Worm (Caenorhabditis elegans) whole organism, L1 larva: ENCODE data around the gene C07A12.7.

Experiments used
- C16A3.4 ChIP-seq: fragments of 150-350 bp; optimal IDR thresholded peaks from 2 replicates; lab custom pipeline; 2014; ENCODE audit warnings: missing biosample characterization, missing genetic modification characterization
- F16B12.6 ChIP-seq: fragments of 150-350 bp; optimal IDR thresholded peaks from 2 replicates; lab custom pipeline; 2014; ENCODE audit warnings: missing biosample characterization, missing genetic modification characterization
- Y116A8C.19 ChIP-seq: sonication (generic microtip); optimal IDR thresholded peaks from 2 replicates; lab custom pipeline; 2016; ENCODE audit warnings: missing compliant biosample characterization, missing genetic modification characterization, borderline replicate concordance
- aha-1 ChIP-seq: fragments of 150-350 bp; optimal IDR thresholded peaks from 2 replicates; lab custom pipeline; 2014; ENCODE audit warnings: missing biosample characterization, missing genetic modification characterization
- blmp-1 ChIP-seq: fragments of 150-350 bp; optimal IDR thresholded peaks from 2 replicates; lab custom pipeline; 2014; ENCODE audit warnings: missing biosample characterization, missing genetic modification characterization
- ceh-63 ChIP-seq: fragments of 200-800 bp; sonication (Bioruptor generic); optimal IDR thresholded peaks from 2 replicates; lab custom pipeline; 2018; ENCODE audit warnings: mild to moderate bottlenecking, missing genetic modification characterization, missing compliant biosample characterization
- ceh-8 ChIP-seq: fragments of 200-800 bp; sonication (Bioruptor generic); optimal IDR thresholded peaks from 2 replicates; lab custom pipeline; 2018; ENCODE audit warnings: mild to moderate bottlenecking, missing genetic modification characterization, moderate library complexity, missing compliant biosample characterization
- ceh-82 ChIP-seq, 3 experiments: fragments of 150-350 bp in 1 of 3; sonication (generic microtip) in 2 of 3; optimal IDR thresholded peaks; 2 replicates each; lab custom pipeline; 2014 to 2017; ENCODE audit warnings: missing biosample characterization in 3 of 3, missing genetic modification characterization in 3 of 3
- ceh-88 ChIP-seq: fragments of 200-800 bp; sonication (Bioruptor generic); IDR thresholded peaks from 2 replicates; pipeline ENCODE4 v1.3.6; 2022; ENCODE audit warnings: missing genetic modification characterization, missing compliant biosample characterization
- ceh-90 ChIP-seq: sonication (generic microtip); optimal IDR thresholded peaks from 2 replicates; lab custom pipeline; 2016; ENCODE audit warnings: missing genetic modification characterization, missing compliant biosample characterization
- efl-1 ChIP-seq, 4 experiments: fragments of 150-350 bp; optimal IDR thresholded peaks in 3 of 4; peaks in 1 of 4; 1 replicate in 1 of 4; 2 replicates in 3 of 4; lab custom pipeline; 2014; ENCODE audit warnings: missing biosample characterization in 2 of 4, missing genetic modification characterization in 2 of 4, missing genetic modification reagents in 2 of 4
- elt-2 ChIP-seq: sonication (generic microtip); optimal IDR thresholded peaks from 2 replicates; lab custom pipeline; 2016; ENCODE audit warnings: missing genetic modification characterization, mild to moderate bottlenecking, inconsistent platforms, missing compliant biosample characterization, missing genetic modification reagents
- fkh-8 ChIP-seq: sonication (generic microtip); optimal IDR thresholded peaks from 2 replicates; lab custom pipeline; 2016; ENCODE audit warnings: mild to moderate bottlenecking, missing genetic modification characterization, missing compliant biosample characterization
- fos-1 ChIP-seq: fragments of 150-350 bp; optimal IDR thresholded peaks from 2 replicates; lab custom pipeline; 2014; ENCODE audit warnings: missing biosample characterization, missing genetic modification characterization
- hlh-17 ChIP-seq: fragments of 200-800 bp; sonication (Bioruptor generic); optimal IDR thresholded peaks from 2 replicates; lab custom pipeline; 2018; ENCODE audit warnings: missing genetic modification characterization, mild to moderate bottlenecking, missing compliant biosample characterization, moderate library complexity, borderline replicate concordance
- hlh-4 ChIP-seq: sonication (generic microtip); optimal IDR thresholded peaks from 2 replicates; lab custom pipeline; 2016; ENCODE audit warnings: mild to moderate bottlenecking, missing genetic modification characterization, missing compliant biosample characterization
- hpl-2 ChIP-seq: fragments of 150-350 bp; optimal IDR thresholded peaks from 2 replicates; lab custom pipeline; 2014; ENCODE audit warnings: missing biosample characterization, missing genetic modification reagents, missing genetic modification characterization
- isw-1 ChIP-seq: fragments of 200-800 bp; sonication (Bioruptor generic); IDR thresholded peaks from 2 replicates; pipeline ENCODE4 v1.3.6; 2022; ENCODE audit warnings: missing genetic modification characterization, missing compliant biosample characterization
- lin-13 ChIP-seq: fragments of 150-350 bp; optimal IDR thresholded peaks from 2 replicates; lab custom pipeline; 2014; ENCODE audit warnings: missing biosample characterization, missing genetic modification reagents, missing genetic modification characterization
- lin-14 ChIP-seq: fragments of 200-800 bp; sonication (Bioruptor generic); optimal IDR thresholded peaks from 2 replicates; lab custom pipeline; 2018; ENCODE audit warnings: mild to moderate bottlenecking, missing genetic modification characterization, moderate library complexity, missing compliant biosample characterization
- lin-15B ChIP-seq: fragments of 150-350 bp; sonication (generic microtip); optimal IDR thresholded peaks from 3 replicates; lab custom pipeline; 2014; ENCODE audit warnings: missing biosample characterization, missing genetic modification characterization
- lin-39 ChIP-seq: fragments of 150-350 bp; optimal IDR thresholded peaks from 2 replicates; lab custom pipeline; 2014; ENCODE audit warnings: missing biosample characterization, missing genetic modification reagents, missing genetic modification characterization
- mab-9 ChIP-seq: fragments of 200-800 bp; sonication (Bioruptor generic); IDR thresholded peaks from 2 replicates; pipeline ENCODE4 v1.3.6; 2022; ENCODE audit warnings: missing genetic modification reagents, missing genetic modification characterization, missing compliant biosample characterization
- mdl-1 ChIP-seq, 2 experiments: fragments of 150-350 bp; optimal IDR thresholded peaks; 2 replicates each; lab custom pipeline; 2014 to 2017; ENCODE audit warnings: missing biosample characterization in 2 of 2, missing genetic modification characterization in 2 of 2, inconsistent platforms in 1 of 2
- mep-1 ChIP-seq: fragments of 150-350 bp; optimal IDR thresholded peaks from 2 replicates; lab custom pipeline; 2014; ENCODE audit warnings: missing biosample characterization, missing genetic modification characterization
- nhr-12 ChIP-seq: sonication (generic microtip); optimal IDR thresholded peaks from 2 replicates; lab custom pipeline; 2017; ENCODE audit warnings: missing biosample characterization, missing genetic modification characterization
- nhr-19 ChIP-seq: fragments of 200-800 bp; sonication (Bioruptor generic); conservative IDR thresholded peaks from 2 replicates; pipeline ENCODE4 v1.3.6; 2022; ENCODE audit warnings: missing genetic modification characterization, missing compliant biosample characterization
- nhr-237 ChIP-seq: fragments of 150-350 bp; optimal IDR thresholded peaks from 2 replicates; lab custom pipeline; 2014; ENCODE audit warnings: missing biosample characterization, missing genetic modification characterization
- nhr-47 ChIP-seq: sonication (generic microtip); optimal IDR thresholded peaks from 2 replicates; lab custom pipeline; 2016; ENCODE audit warnings: mild to moderate bottlenecking, missing genetic modification characterization, moderate library complexity, missing compliant biosample characterization
- nhr-71 ChIP-seq: sonication (generic microtip); optimal IDR thresholded peaks from 2 replicates; lab custom pipeline; 2016; ENCODE audit warnings: mild to moderate bottlenecking, missing genetic modification characterization, moderate library complexity, missing compliant biosample characterization
- nhr-76 ChIP-seq: sonication (generic microtip); optimal IDR thresholded peaks from 2 replicates; lab custom pipeline; 2017; ENCODE audit warnings: missing biosample characterization, missing genetic modification characterization
- nhr-84 ChIP-seq: sonication (generic microtip); optimal IDR thresholded peaks from 2 replicates; lab custom pipeline; 2017; ENCODE audit warnings: missing biosample characterization, missing genetic modification characterization
- nhr-85 ChIP-seq: sonication (generic microtip); peaks from one replicate; lab custom pipeline; 2016; ENCODE audit warnings: missing genetic modification characterization, inconsistent platforms, missing compliant biosample characterization
- nhr-90 ChIP-seq: sonication (generic microtip); optimal IDR thresholded peaks from 2 replicates; lab custom pipeline; 2016; ENCODE audit warnings: mild to moderate bottlenecking, missing genetic modification characterization, missing compliant biosample characterization; ENCODE audit not compliant: poor library complexity
- pqm-1 ChIP-seq: sonication (generic microtip); optimal IDR thresholded peaks from 3 replicates; lab custom pipeline; 2017; ENCODE audit warnings: missing biosample characterization, missing genetic modification characterization
- snu-23 ChIP-seq: sonication (generic microtip); optimal IDR thresholded peaks from 2 replicates; lab custom pipeline; 2016; ENCODE audit warnings: missing genetic modification characterization, missing compliant biosample characterization
- sptf-1 ChIP-seq: fragments of 150-350 bp; optimal IDR thresholded peaks from 2 replicates; lab custom pipeline; 2014; ENCODE audit warnings: missing biosample characterization, missing genetic modification characterization
- sup-37 ChIP-seq: fragments of 200-800 bp; sonication (Bioruptor generic); optimal IDR thresholded peaks from 2 replicates; lab custom pipeline; 2018; ENCODE audit warnings: mild to moderate bottlenecking, missing genetic modification characterization, missing compliant biosample characterization
- unc-30 ChIP-seq: sonication (generic microtip); optimal IDR thresholded peaks from 2 replicates; lab custom pipeline; 2017; ENCODE audit warnings: missing biosample characterization, missing genetic modification characterization
- unc-62 ChIP-seq: fragments of 150-350 bp; optimal IDR thresholded peaks from 2 replicates; lab custom pipeline; 2014; ENCODE audit warnings: missing biosample characterization, missing genetic modification reagents, missing genetic modification characterization
- xbp-1 ChIP-seq: sonication (generic microtip); optimal IDR thresholded peaks from 2 replicates; lab custom pipeline; 2016; ENCODE audit warnings: missing genetic modification characterization, missing compliant biosample characterization
- ztf-11 ChIP-seq, 2 experiments: sonication (generic microtip); optimal IDR thresholded peaks; 2 replicates each; lab custom pipeline; 2016 to 2017; ENCODE audit warnings: missing genetic modification characterization in 2 of 2, missing biosample characterization in 1 of 2, missing compliant biosample characterization in 1 of 2

Gene C07A12.7

ce11 chrX:4504108-4504668 lies 17.8 kb downstream of the C07A12.7 start, which contains the start of gene dgk-2:
Gene dgk-2 (minus strand): TSS chrX:4504388.
- 0 out of 2 replicates have a peak, but pooled peaks have one; percentile 9 for TF ChIP-seq ceh-88 (GFP tag; lab: Robert Waterston, UW)
- TF ChIP-seq lin-15B (tag; lab: Kevin White, UChicago), result no peak
- peak; percentile 12 for TF ChIP-seq nhr-71 (tag; lab: Kevin White, UChicago)
- TF ChIP-seq unc-62 (GFP tag; lab: Kevin White, UChicago), result no peak
- peak; percentile 10 for TF ChIP-seq mep-1 (tag; lab: Kevin White, UChicago)
- TF ChIP-seq lin-14 (GFP tag; lab: Kevin White, UChicago), result peak; percentile 78
- TF ChIP-seq hpl-2 (GFP tag; lab: Kevin White, UChicago), result peak; percentile 42
- TF ChIP-seq mdl-1 (tag; optimal IDR thresholded peaks at IDR 0.05; lab: Kevin White, UChicago), result peak in 1 of 2 experiments; percentile 49

- TF ChIP-seq mdl-1 (tag; optimal IDR thresholded peaks at IDR 0.05; lab: Kevin White, UChicago) (peak in 1 of 2 experiments; percentile 13), C16A3.4 (tag; lab: Kevin White, UChicago) (no peak)
These were observed 18.7 kb downstream of the C07A12.7 start for ce11 chrX:4503259-4503658.

ce11 chrX:4502039-4502438 lies 19.9 kb downstream of the C07A12.7 start:
- TF ChIP-seq ceh-90 (no peak), nhr-237 (tag; lab: Kevin White, UChicago) (no peak), blmp-1 (peak; percentile 10), elt-2 (tag; lab: Kevin White, UChicago) (peak; percentile 18)

ce11 chrX:4500499-4500898 lies 21.4 kb downstream of the C07A12.7 start:
- TF ChIP-seq hlh-17 (GFP tag; lab: Kevin White, UChicago), result no peak

ce11 chrX:4498478-4498877 lies 23.5 kb downstream of the C07A12.7 start:
- TF ChIP-seq nhr-19 (GFP tag; lab: Robert Waterston, UW), result no peak
- TF ChIP-seq sptf-1 (tag; lab: Kevin White, UChicago), result no peak
- TF ChIP-seq nhr-71 (tag; lab: Kevin White, UChicago), result no peak
- no peak for TF ChIP-seq nhr-84 (tag; lab: Kevin White, UChicago)
- no peak for TF ChIP-seq hlh-4 (tag; lab: Kevin White, UChicago)
- TF ChIP-seq lin-13, result no peak
- no peak for TF ChIP-seq fkh-8 (tag; lab: Kevin White, UChicago)
- no peak for TF ChIP-seq unc-62 (GFP tag; lab: Kevin White, UChicago)
- TF ChIP-seq sup-37 (GFP tag; lab: Kevin White, UChicago), result no peak
- TF ChIP-seq nhr-76 (tag; lab: Kevin White, UChicago), result no peak
- no peak for TF ChIP-seq ceh-8 (GFP tag; lab: Kevin White, UChicago)
- TF ChIP-seq snu-23 (GFP tag; lab: Kevin White, UChicago), result no peak
- no peak for TF ChIP-seq ceh-88 (GFP tag; lab: Robert Waterston, UW)
- no peak for TF ChIP-seq nhr-12
- no peak for TF ChIP-seq fos-1 (tag; lab: Kevin White, UChicago)
- TF ChIP-seq ztf-11 (tag; optimal IDR thresholded peaks at IDR 0.05; lab: Kevin White, UChicago), result no peak
- no peak for TF ChIP-seq lin-39
- no peak for TF ChIP-seq efl-1 (optimal IDR thresholded peaks at IDR 0.05; lab: Kevin White, UChicago)
- TF ChIP-seq efl-1 (GFP tag; optimal IDR thresholded peaks at IDR 0.05 in 1 of 2; lab: Kevin White, UChicago), result peak in 1 of 2 experiments; percentile 80
- no peak for TF ChIP-seq nhr-90 (tag; lab: Kevin White, UChicago)
- peak; percentile 5 for TF ChIP-seq xbp-1
- no peak for TF ChIP-seq elt-2 (tag; lab: Kevin White, UChicago)
- peak; percentile 45 for TF ChIP-seq lin-14 (GFP tag; lab: Kevin White, UChicago)
- no peak for TF ChIP-seq ceh-82 (tag; optimal IDR thresholded peaks at IDR 0.05; lab: Kevin White, UChicago)
- no peak for TF ChIP-seq aha-1 (tag; lab: Kevin White, UChicago)
- TF ChIP-seq C16A3.4 (tag; lab: Kevin White, UChicago), result no peak
- no peak for TF ChIP-seq pqm-1 (tag; lab: Kevin White, UChicago)
- TF ChIP-seq isw-1 (GFP tag; lab: Robert Waterston, UW), result no peak
- TF ChIP-seq Y116A8C.19 (tag; lab: Kevin White, UChicago), result no peak
- no peak for TF ChIP-seq F16B12.6 (tag; lab: Kevin White, UChicago)
- peak; percentile 60 for TF ChIP-seq blmp-1
- no peak for TF ChIP-seq unc-30 (tag; lab: Kevin White, UChicago)
- no peak for TF ChIP-seq ceh-90
- no peak for TF ChIP-seq hpl-2 (GFP tag; lab: Kevin White, UChicago)
- peak; percentile 82 for TF ChIP-seq nhr-85 (tag; lab: Kevin White, UChicago)
- TF ChIP-seq nhr-47 (tag; lab: Kevin White, UChicago), result no peak
- TF ChIP-seq ceh-63 (GFP tag; lab: Kevin White, UChicago), result no peak
- TF ChIP-seq mab-9 (GFP tag; lab: Robert Waterston, UW), result no peak
- TF ChIP-seq mdl-1 (tag; optimal IDR thresholded peaks at IDR 0.05; lab: Kevin White, UChicago), result peak in 1 of 2 experiments; percentile 13
